Worm (Caenorhabditis elegans) whole organism, L3 larva: Measurements from ENCODE around the gene E04D5.5.

ENCODE experiments used
- egl-5 ChIP-seq: fragments of 150-350 bp; optimal IDR thresholded peaks from 2 replicates; lab custom pipeline; 2017; ENCODE audit warnings: missing biosample characterization, missing genetic modification reagents, missing genetic modification characterization, inconsistent platforms
- nhr-11 ChIP-seq: fragments of 150-350 bp; optimal IDR thresholded peaks from 2 replicates; lab custom pipeline; 2014; ENCODE audit warnings: missing biosample characterization, missing genetic modification characterization
- pha-4 ChIP-seq: fragments of 150-350 bp; optimal IDR thresholded peaks from 2 replicates; lab custom pipeline; 2014; ENCODE audit warnings: missing biosample characterization, missing genetic modification reagents, missing genetic modification characterization

- TF ChIP-seq egl-5 (peak; percentile 61), nhr-11 (no peak), pha-4 (tag; lab: Kevin White, UChicago) (no peak)
Observed at ce11 chrII:10373536-10374169, 37.4 kb upstream of the E04D5.5 start.
